Fruit fly (Drosophila melanogaster): ENCODE results near the gene CG13457.
A peak's percentile ranks its signal among the peaks of the same experiment; 100 is the strongest.

The CG13457 gene

dm6 chr3L:15146643-15147187 is 15.5 kb upstream of the CG13457 start, which contains the start of gene FucTA:
TSS of gene FucTA (plus strand) at chr3L:15147137.
- no peak for TF ChIP-seq noc (tag; optimal IDR thresholded peaks at IDR 0.05)

dm6 chr3L:15143638-15144600 is 12.7 kb upstream of the CG13457 start, which contains the start of the genes CG32147 and Pex3:
TSS of gene CG32147 (minus strand) at chr3L:15144059.
TSS of gene Pex3 (plus strand) at chr3L:15144355.
- TF ChIP-seq noc (tag; optimal IDR thresholded peaks at IDR 0.05) = peak; percentile 2

- no peak for TF ChIP-seq noc (tag; optimal IDR thresholded peaks at IDR 0.05)
Measured at dm6 chr3L:15143108-15143507, 11.9 kb upstream of the CG13457 start.

dm6 chr3L:15142004-15142890 is 11.1 kb upstream of the CG13457 start, which contains the start of gene Pdi:
TSS of gene Pdi (minus strand) at chr3L:15142840.
- peak; percentile 51 for TF ChIP-seq noc (tag; optimal IDR thresholded peaks at IDR 0.05)

- TF ChIP-seq noc (tag; optimal IDR thresholded peaks at IDR 0.05) = no peak
Measured at dm6 chr3L:15141118-15142003, 10.2 kb upstream of the CG13457 start.

dm6 chr3L:15140268-15140957 is 9.2 kb upstream of the CG13457 start:
- TF ChIP-seq noc (tag; optimal IDR thresholded peaks at IDR 0.05) = no peak

dm6 chr3L:15137790-15138189 is 6.6 kb upstream of the CG13457 start:
- no peak for TF ChIP-seq noc (tag; optimal IDR thresholded peaks at IDR 0.05)

dm6 chr3L:15136659-15137572 is 5.7 kb upstream of the CG13457 start, which contains the start of gene CG12316:
TSS of gene CG12316 (minus strand) at chr3L:15136934.
- peak; percentile 94 for TF ChIP-seq noc (tag; optimal IDR thresholded peaks at IDR 0.05)

- no peak for TF ChIP-seq noc (tag; optimal IDR thresholded peaks at IDR 0.05)
Measured at dm6 chr3L:15125717-15126116, 5.5 kb downstream of the CG13457 start.

- peak; percentile 9 for TF ChIP-seq noc (tag; optimal IDR thresholded peaks at IDR 0.05)
Measured at dm6 chr3L:15125077-15125652, 6.0 kb downstream of the CG13457 start, which contains the start of gene CG16959. TSS of gene CG16959 (minus strand) at chr3L:15125321.

- TF ChIP-seq noc (tag; optimal IDR thresholded peaks at IDR 0.05) = no peak
Measured at dm6 chr3L:15123736-15124135, 7.4 kb downstream of the CG13457 start.

- no peak for TF ChIP-seq noc (tag; optimal IDR thresholded peaks at IDR 0.05)
Measured at dm6 chr3L:15121272-15121671, 9.9 kb downstream of the CG13457 start, which contains the start of gene CG32847. TSS of gene CG32847 (plus strand) at chr3L:15121572.

- TF ChIP-seq noc (tag; optimal IDR thresholded peaks at IDR 0.05) = no peak
Measured at dm6 chr3L:15116536-15116935, 14.6 kb downstream of the CG13457 start, which contains the start of gene Cep135. TSS of gene Cep135 (plus strand) at chr3L:15116737.
